Fruit fly (Drosophila melanogaster) whole organism, larva: Measurements from ENCODE around the gene Sfp24C1.

Source experiments
- noc ChIP-seq: fragments of 200-800 bp; sonication (Bioruptor generic); optimal IDR thresholded peaks from 3 replicates; lab custom pipeline; 2019; ENCODE audit warnings: missing biosample characterization, mild to moderate bottlenecking, missing genetic modification characterization, moderate library complexity

The Sfp24C1 gene

dm6 chr2L:3693805-3694204 is 6.7 kb upstream of the Sfp24C1 start, which contains the start of gene Acp24A4:
Gene Acp24A4 (minus strand): TSS chr2L:3693905.
- no peak for TF ChIP-seq noc

- TF ChIP-seq noc: no peak
These were observed 5.6 kb upstream of the Sfp24C1 start, which contains the start of gene CG43165 for dm6 chr2L:3694920-3695319. Gene CG43165 (minus strand): TSS chr2L:3695020.

dm6 chr2L:3695361-3695818 is 5.1 kb upstream of the Sfp24C1 start, which contains the start of gene CG16713:
Gene CG16713 (minus strand): TSS chr2L:3695411.
- TF ChIP-seq noc: no peak

dm6 chr2L:3696438-3696837 is 4.0 kb upstream of the Sfp24C1 start, which contains the start of gene IM33:
Gene IM33 (minus strand): TSS chr2L:3696658.
- TF ChIP-seq noc: peak; percentile 13

dm6 chr2L:3697772-3698171 is 2.7 kb upstream of the Sfp24C1 start, which contains the start of gene CG3604:
Gene CG3604 (minus strand): TSS chr2L:3697872.
- no peak for TF ChIP-seq noc

dm6 chr2L:3698992-3699514 is 1.4 kb upstream of the Sfp24C1 start, which contains the start of the genes CG10031 and CG42464:
Gene CG10031 (minus strand): TSS chr2L:3699092.
Gene CG42464 (plus strand): TSS chr2L:3699464.
- TF ChIP-seq noc: no peak

dm6 chr2L:3699895-3700294 is 579 bp upstream of the Sfp24C1 start, which contains the start of gene CG42465:
Gene CG42465 (plus strand): TSS chr2L:3700195.
- no peak for TF ChIP-seq noc

dm6 chr2L:3700990-3701389 is 516 bp downstream of the Sfp24C1 start, which contains the start of gene CG42467:
Gene CG42467 (plus strand): TSS chr2L:3701290.
- no peak for TF ChIP-seq noc

- no peak for TF ChIP-seq noc
These were observed 1.1 kb downstream of the Sfp24C1 start, which contains the start of gene CG43145 for dm6 chr2L:3701526-3701925. Gene CG43145 (plus strand): TSS chr2L:3701826.

- TF ChIP-seq noc: peak; percentile 94
These were observed 2.8 kb downstream of the Sfp24C1 start, which contains the start of gene CG2816 for dm6 chr2L:3703260-3703659. Gene CG2816 (plus strand): TSS chr2L:3703659.

- peak; percentile 77 for TF ChIP-seq noc
These were observed 5.0 kb downstream of the Sfp24C1 start, which contains the start of gene CG31778 for dm6 chr2L:3705438-3705921. Gene CG31778 (minus strand): TSS chr2L:3705488.

dm6 chr2L:3706963-3707362 is 6.5 kb downstream of the Sfp24C1 start, which contains the start of gene CG31777:
Gene CG31777 (minus strand): TSS chr2L:3707063.
- TF ChIP-seq noc: no peak

- no peak for TF ChIP-seq noc
These were observed 11.2 kb downstream of the Sfp24C1 start, which contains the start of gene cutlet for dm6 chr2L:3711665-3712064. Gene cutlet (minus strand): TSS chr2L:3711748.

dm6 chr2L:3712949-3713416 is 12.5 kb downstream of the Sfp24C1 start, which contains the start of the genes CG31955 and CG2818:
Gene CG31955 (minus strand): TSS chr2L:3713105.
Gene CG2818 (plus strand): TSS chr2L:3713360.
- no peak for TF ChIP-seq noc

dm6 chr2L:3713545-3714156 is 13.2 kb downstream of the Sfp24C1 start:
- TF ChIP-seq noc: no peak

- no peak for TF ChIP-seq noc
These were observed 17.3 kb downstream of the Sfp24C1 start, which contains the start of the genes lectin-24A and Shaw for dm6 chr2L:3717673-3718235. Gene lectin-24A (minus strand): TSS chr2L:3717773. Gene Shaw (plus strand): TSS chr2L:3718185.
